Worm (Caenorhabditis elegans) whole organism, young adult: ENCODE data around the gene F46F3.3.

Source experiments
- ama-1 ChIP-seq, 3 experiments: fragments of 150-350 bp in 1 of 3; sonication (generic microtip) in 2 of 3; optimal IDR thresholded peaks; 2 replicates each; lab custom pipeline; 2014 to 2018; ENCODE audit warnings: missing biosample characterization in 2 of 3, missing genetic modification characterization in 2 of 3, missing genetic modification reagents in 2 of 3
- ccch-3 ChIP-seq: fragments of 200-800 bp; sonication (Bioruptor generic); optimal IDR thresholded peaks from 2 replicates; lab custom pipeline; 2018; ENCODE audit warnings: mild to moderate bottlenecking, missing genetic modification characterization, missing compliant biosample characterization
- madf-3 ChIP-seq: fragments of 200-800 bp; sonication (Bioruptor generic); IDR thresholded peaks from 2 replicates; pipeline ENCODE4 v1.3.6; 2022; ENCODE audit warnings: missing genetic modification reagents, missing genetic modification characterization, missing compliant biosample characterization
- snpc-1.3 ChIP-seq: sonication (generic microtip); optimal IDR thresholded peaks from 2 replicates; lab custom pipeline; 2017; ENCODE audit warnings: missing genetic modification characterization, mild to moderate bottlenecking, missing compliant biosample characterization, antibody characterized with exemption, moderate library complexity, missing genotype, missing genetic modification reagents; ENCODE audit not compliant: insufficient read depth

DNA sequence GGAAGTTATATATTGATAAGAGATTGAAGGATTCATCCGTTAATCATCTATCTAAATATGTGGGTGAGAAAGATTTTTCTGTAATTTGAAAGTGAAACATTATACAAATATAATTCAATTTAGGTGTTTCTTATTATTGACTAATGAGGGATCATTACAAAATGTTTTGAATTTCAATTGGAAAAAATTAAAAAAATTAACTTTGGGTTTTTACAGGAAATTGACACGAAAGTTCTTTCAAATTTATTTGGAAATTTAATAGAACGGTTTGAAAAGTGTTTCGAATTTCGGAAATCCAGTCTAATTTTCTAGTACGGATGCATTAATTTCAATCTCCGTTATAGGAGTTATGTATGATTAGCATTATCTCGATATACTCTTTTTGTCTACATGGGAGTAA, 14.2 kb upstream of the F46F3.3 start:
- no peak for TF ChIP-seq ama-1 (optimal IDR thresholded peaks at IDR 0.05; lab: Kevin White, UChicago)
- no peak for TF ChIP-seq ama-1 (GFP tag; optimal IDR thresholded peaks at IDR 0.05; lab: Kevin White, UChicago)
- TF ChIP-seq madf-3 (GFP tag; lab: Robert Waterston, UW): no peak
- no peak for TF ChIP-seq snpc-1.3 (tag; lab: Kevin White, UChicago)
- no peak for TF ChIP-seq ccch-3
